Worm (Caenorhabditis elegans): ENCODE measurements around the gene C54C6.5.

Gene C54C6.5

DNA sequence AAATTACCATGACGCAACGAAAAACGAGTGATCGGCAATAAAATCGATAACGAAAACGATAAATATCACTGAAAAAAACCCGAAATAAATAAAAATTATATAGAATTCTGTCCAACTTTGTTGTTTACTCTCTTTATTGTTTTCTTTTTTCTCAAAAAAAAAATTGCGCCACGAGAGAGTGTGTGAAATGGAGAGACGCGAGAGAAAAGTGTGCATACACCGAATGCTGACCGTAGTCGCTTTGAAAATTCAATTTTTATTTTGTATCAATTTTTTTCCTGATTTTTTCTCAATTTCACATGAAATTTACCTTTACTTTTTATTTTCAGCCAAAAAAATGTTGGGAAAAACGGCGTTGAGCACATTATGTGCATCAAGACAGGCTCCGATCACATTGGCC is 39.7 kb downstream of the C54C6.5 start, which contains the start of the genes M01F1.4 and mrpl-35:
TSS of gene M01F1.4 (minus strand) at position 126 of the 400 bp plus-strand sequence.
TSS of gene mrpl-35 (plus strand) at position 330 of the 400 bp plus-strand sequence.
- TF ChIP-seq nfya-1 (tag; optimal IDR thresholded peaks at IDR 0.05; ENCODE audit: insufficient read depth) (peak; percentile 87), ZK546.5 (tag; optimal IDR thresholded peaks at IDR 0.05) (no peak), jun-1 (tag; optimal IDR thresholded peaks at IDR 0.05) (no peak), nhr-43 (tag; optimal IDR thresholded peaks at IDR 0.05; ENCODE audit: poor library complexity, severe bottlenecking) (no peak), elt-1 (tag; optimal IDR thresholded peaks at IDR 0.05) (no peak), R02D3.7 (tag; optimal IDR thresholded peaks at IDR 0.05) (no peak), elt-3 (tag; optimal IDR thresholded peaks at IDR 0.05) (no peak), lin-15B (tag; optimal IDR thresholded peaks at IDR 0.05) (peak; percentile 62), nhr-25 (tag; optimal IDR thresholded peaks at IDR 0.05) (no peak), unc-39 (tag; optimal IDR thresholded peaks at IDR 0.05) (no peak), nhr-67 (tag; optimal IDR thresholded peaks at IDR 0.05) (no peak), nhr-12 (tag; optimal IDR thresholded peaks at IDR 0.05) (no peak), ceh-82 (tag; optimal IDR thresholded peaks at IDR 0.05) (no peak), pqm-1 (tag; optimal IDR thresholded peaks at IDR 0.05) (no peak), pha-4 (tag; optimal IDR thresholded peaks at IDR 0.05) (peak; percentile 95), unc-62 (GFP tag; optimal IDR thresholded peaks at IDR 0.05) (no peak), skn-1 (tag; optimal IDR thresholded peaks at IDR 0.05) (no peak), mdl-1 (tag; optimal IDR thresholded peaks at IDR 0.05) (no peak), fkh-10 (GFP tag; optimal IDR thresholded peaks at IDR 0.05) (no peak), nhr-28 (tag; optimal IDR thresholded peaks at IDR 0.05) (no peak), nhr-237 (tag; optimal IDR thresholded peaks at IDR 0.05) (no peak), fos-1 (tag; optimal IDR thresholded peaks at IDR 0.05) (no peak), egl-5 (tag; optimal IDR thresholded peaks at IDR 0.05) (no peak), nhr-11 (tag; optimal IDR thresholded peaks at IDR 0.05) (no peak), elt-2 (tag; optimal IDR thresholded peaks at IDR 0.05) (peak; percentile 14), zag-1 (tag; optimal IDR thresholded peaks at IDR 0.05) (no peak), fkh-2 (tag; optimal IDR thresholded peaks at IDR 0.05) (no peak), ceh-16 (tag; optimal IDR thresholded peaks at IDR 0.05) (no peak), daf-12 (tag; optimal IDR thresholded peaks at IDR 0.05) (no peak), lsy-12 (tag; optimal IDR thresholded peaks at IDR 0.05) (no peak), hmg-11 (tag; optimal IDR thresholded peaks at IDR 0.05) (peak; percentile 45), nhr-23 (tag; optimal IDR thresholded peaks at IDR 0.05) (peak; percentile 3), ceh-28 (tag; optimal IDR thresholded peaks at IDR 0.05) (no peak), ztf-11 (tag; optimal IDR thresholded peaks at IDR 0.05) (no peak), egl-27 (tag; optimal IDR thresholded peaks at IDR 0.05) (no peak), ceh-9 (tag; optimal IDR thresholded peaks at IDR 0.05) (no peak), aly-2 (tag; optimal IDR thresholded peaks at IDR 0.05) (no peak), tbx-2 (tag; optimal IDR thresholded peaks at IDR 0.05) (no peak), ztf-4 (tag; optimal IDR thresholded peaks at IDR 0.05) (no peak), nhr-77 (tag; optimal IDR thresholded peaks at IDR 0.05) (no peak), nhr-76 (tag; optimal IDR thresholded peaks at IDR 0.05) (no peak), snpc-4 (tag; optimal IDR thresholded peaks at IDR 0.05) (peak; percentile 65), ama-1 (optimal IDR thresholded peaks at IDR 0.05) (no peak), eor-1 (tag; optimal IDR thresholded peaks at IDR 0.05) (no peak), lin-39 (tag; optimal IDR thresholded peaks at IDR 0.05) (peak; percentile 12), mml-1 (tag; optimal IDR thresholded peaks at IDR 0.05) (no peak)

DNA sequence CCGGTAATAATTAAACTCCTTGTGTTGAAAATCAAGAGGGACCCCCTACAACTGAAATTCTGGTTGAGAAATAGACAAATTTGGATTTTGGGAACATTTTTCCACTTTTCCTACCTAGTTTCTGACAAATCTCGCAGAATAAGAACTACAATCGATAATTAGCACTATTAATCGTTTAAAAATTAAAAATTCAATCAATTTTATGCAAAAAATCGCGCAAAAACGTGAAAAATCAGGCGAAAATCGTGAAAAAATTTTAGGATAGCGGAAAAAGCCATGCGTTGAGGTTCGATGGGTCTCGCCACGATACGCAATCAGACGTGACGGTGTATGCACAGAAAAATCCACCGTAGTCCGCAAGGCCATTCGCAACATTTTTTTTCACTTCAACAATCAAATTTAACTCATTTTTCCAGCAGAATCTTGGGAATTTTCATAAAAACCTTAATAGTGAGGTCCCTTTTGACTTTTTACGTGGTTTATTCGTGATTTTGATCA is 44.5 kb downstream of the C54C6.5 start, which contains the start of gene lias-1:
TSS of gene lias-1 (minus strand) at position 51 of the 498 bp plus-strand sequence.
- no peak for TF ChIP-seq nhr-67 (tag; optimal IDR thresholded peaks at IDR 0.05)
- TF ChIP-seq hmg-11 (tag; optimal IDR thresholded peaks at IDR 0.05): peak; percentile 79
- peak; percentile 94 for TF ChIP-seq nfya-1 (tag; optimal IDR thresholded peaks at IDR 0.05; ENCODE audit: insufficient read depth)
- TF ChIP-seq nhr-23 (tag; optimal IDR thresholded peaks at IDR 0.05): peak; percentile 84
- TF ChIP-seq mml-1 (tag; optimal IDR thresholded peaks at IDR 0.05): no peak
- TF ChIP-seq elt-3 (tag; optimal IDR thresholded peaks at IDR 0.05): no peak
- no peak for TF ChIP-seq fos-1 (tag; optimal IDR thresholded peaks at IDR 0.05)
- peak; percentile 83 for TF ChIP-seq egl-5 (tag; optimal IDR thresholded peaks at IDR 0.05)
- no peak for TF ChIP-seq unc-62 (GFP tag; optimal IDR thresholded peaks at IDR 0.05)
- TF ChIP-seq elt-1 (tag; optimal IDR thresholded peaks at IDR 0.05): no peak
- TF ChIP-seq pqm-1 (tag; optimal IDR thresholded peaks at IDR 0.05): peak; percentile 73
- TF ChIP-seq ZK546.5 (tag; optimal IDR thresholded peaks at IDR 0.05): no peak
- peak; percentile 60 for TF ChIP-seq skn-1 (tag; optimal IDR thresholded peaks at IDR 0.05)
- no peak for TF ChIP-seq nhr-12 (tag; optimal IDR thresholded peaks at IDR 0.05)
- no peak for TF ChIP-seq fkh-2 (tag; optimal IDR thresholded peaks at IDR 0.05)
- no peak for TF ChIP-seq nhr-77 (tag; optimal IDR thresholded peaks at IDR 0.05)
- TF ChIP-seq egl-27 (tag; optimal IDR thresholded peaks at IDR 0.05): no peak
- TF ChIP-seq sea-2 (GFP tag; optimal IDR thresholded peaks at IDR 0.05): no peak
- TF ChIP-seq nhr-76 (tag; optimal IDR thresholded peaks at IDR 0.05): no peak
- TF ChIP-seq nhr-25 (tag; optimal IDR thresholded peaks at IDR 0.05): peak; percentile 93
- TF ChIP-seq ztf-11 (tag; optimal IDR thresholded peaks at IDR 0.05): no peak
- no peak for TF ChIP-seq nhr-28 (tag; optimal IDR thresholded peaks at IDR 0.05)
- TF ChIP-seq ama-1 (optimal IDR thresholded peaks at IDR 0.05): peak; percentile 68
- no peak for TF ChIP-seq unc-39 (tag; optimal IDR thresholded peaks at IDR 0.05)
- TF ChIP-seq lin-15B (tag; optimal IDR thresholded peaks at IDR 0.05): peak; percentile 90
- TF ChIP-seq R02D3.7 (tag; optimal IDR thresholded peaks at IDR 0.05): peak; percentile 57
- TF ChIP-seq nhr-237 (tag; optimal IDR thresholded peaks at IDR 0.05): no peak
- no peak for TF ChIP-seq mdl-1 (tag; optimal IDR thresholded peaks at IDR 0.05)
- no peak for TF ChIP-seq aly-2 (tag; optimal IDR thresholded peaks at IDR 0.05)
- TF ChIP-seq nhr-11 (tag; optimal IDR thresholded peaks at IDR 0.05): no peak
- peak; percentile 49 for TF ChIP-seq lsy-12 (tag; optimal IDR thresholded peaks at IDR 0.05)
- TF ChIP-seq elt-2 (tag; optimal IDR thresholded peaks at IDR 0.05): peak; percentile 47
- TF ChIP-seq tbx-2 (tag; optimal IDR thresholded peaks at IDR 0.05): no peak
- TF ChIP-seq daf-12 (tag; optimal IDR thresholded peaks at IDR 0.05): no peak
- TF ChIP-seq ceh-28 (tag; optimal IDR thresholded peaks at IDR 0.05): peak; percentile 44
- peak; percentile 70 for TF ChIP-seq jun-1 (tag; optimal IDR thresholded peaks at IDR 0.05)
- TF ChIP-seq nhr-43 (tag; optimal IDR thresholded peaks at IDR 0.05; ENCODE audit: poor library complexity, severe bottlenecking): peak; percentile 18
- peak; percentile 73 for TF ChIP-seq ztf-4 (tag; optimal IDR thresholded peaks at IDR 0.05)

Data from whole organism, L3 larva.